Worm (Caenorhabditis elegans) whole organism, mixed stage, embryonic: ENCODE results near the gene mrpl-28.

ENCODE experiments used
- blmp-1 ChIP-seq: fragments of 150-350 bp; optimal IDR thresholded peaks from 2 replicates; lab custom pipeline; 2014; ENCODE audit warnings: missing biosample characterization, missing genetic modification characterization
- cnd-1 ChIP-seq: fragments of 200-800 bp; sonication (Bioruptor generic); optimal IDR thresholded peaks from 2 replicates; lab custom pipeline; 2018; ENCODE audit warnings: mild to moderate bottlenecking, missing genetic modification characterization, missing compliant biosample characterization
- drap-1 ChIP-seq: fragments of 200-800 bp; sonication (Bioruptor generic); optimal IDR thresholded peaks from 3 replicates; lab custom pipeline; 2018; ENCODE audit warnings: mild to moderate bottlenecking, missing genetic modification characterization, missing compliant biosample characterization
- nhr-237 ChIP-seq: fragments of 150-350 bp; optimal IDR thresholded peaks from 2 replicates; lab custom pipeline; 2014; ENCODE audit warnings: missing biosample characterization, missing genetic modification characterization
- snpc-4 ChIP-seq: fragments of 150-350 bp; optimal IDR thresholded peaks from 2 replicates; lab custom pipeline; 2014; ENCODE audit warnings: missing biosample characterization, missing genetic modification characterization
- sptf-1 ChIP-seq: sonication (generic microtip); optimal IDR thresholded peaks from 2 replicates; lab custom pipeline; 2017; ENCODE audit warnings: mild to moderate bottlenecking, missing genetic modification characterization, moderate library complexity, missing compliant biosample characterization

DNA sequence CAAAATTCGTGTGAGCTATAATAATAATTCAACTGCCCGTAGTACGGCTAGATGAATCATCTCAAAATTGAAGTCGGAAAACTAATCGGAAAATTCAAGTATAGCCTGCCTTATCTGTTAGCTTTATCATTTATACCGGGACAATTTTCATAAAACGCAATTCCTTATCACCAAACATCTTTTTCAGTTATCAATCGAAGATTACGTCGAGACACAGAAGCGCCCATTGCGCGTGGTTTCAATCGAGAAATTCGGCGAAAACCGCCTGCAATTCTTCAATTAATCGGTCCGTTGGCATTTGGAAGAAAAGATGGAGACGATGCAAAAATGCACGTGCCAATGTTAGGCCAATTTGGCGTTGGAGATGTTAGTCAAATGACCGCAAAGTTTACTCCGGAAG, 43.6 kb downstream of the mrpl-28 start:
- TF ChIP-seq drap-1 (no peak), cnd-1 (tag; lab: Kevin White, UChicago) (no peak), sptf-1 (no peak), snpc-4 (tag; lab: Kevin White, UChicago) (no peak), blmp-1 (tag; lab: Kevin White, UChicago) (no peak), nhr-237 (tag; lab: Kevin White, UChicago) (no peak)
